Fruit fly (Drosophila melanogaster) whole organism: Measurements from ENCODE around the gene OtopLc.

Experiments used
- CG8478 ChIP-seq: fragments of >200 bp; optimal IDR thresholded peaks from 2 replicates; lab custom pipeline; 2018; ENCODE audit warnings: inconsistent platforms
- pan ChIP-seq: fragments of >200 bp; optimal IDR thresholded peaks from 2 replicates; lab custom pipeline; 2017
- psq ChIP-seq: fragments of >200 bp; optimal IDR thresholded peaks from 2 replicates; lab custom pipeline; 2017
- usp ChIP-seq: fragments of >200 bp; optimal IDR thresholded peaks from 2 replicates; lab custom pipeline; 2017; ENCODE audit warnings: missing biosample characterization, missing genetic modification characterization, mixed read lengths

DNA sequence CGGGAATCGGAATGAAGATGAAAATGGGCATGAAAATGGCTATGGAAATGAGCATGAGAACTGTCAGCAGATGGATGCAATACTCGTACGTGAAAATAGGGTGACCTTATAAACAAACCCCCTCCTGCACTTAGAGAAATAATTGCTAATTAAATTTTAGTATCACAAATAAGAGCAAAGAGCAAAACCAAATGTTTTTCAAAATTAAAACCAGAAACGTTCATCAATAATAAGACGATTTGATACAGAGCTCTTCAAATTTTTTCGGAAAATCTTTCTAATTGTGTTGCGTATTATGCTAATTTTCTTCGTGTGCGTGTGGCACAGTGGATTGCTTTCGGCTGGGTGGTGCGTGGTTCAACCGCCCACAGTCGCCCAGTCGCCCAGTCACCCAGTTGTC, 16.4 kb downstream of the OtopLc start:
- TF ChIP-seq CG8478, result no peak
- TF ChIP-seq usp (GFP tag; lab: Kevin White, UChicago), result no peak
- no peak for TF ChIP-seq pan (lab: Kevin White, UChicago)
- no peak for TF ChIP-seq psq
